Worm (Caenorhabditis elegans) whole organism, L1 larva: Measurements from ENCODE around the gene C09E8.1.
A peak's percentile ranks its signal among the peaks of the same experiment; 100 is the strongest.

ENCODE experiments used
- alr-1 ChIP-seq: fragments of 200-800 bp; sonication (Bioruptor generic); optimal IDR thresholded peaks from 2 replicates; lab custom pipeline; 2018; ENCODE audit warnings: borderline replicate concordance, mild to moderate bottlenecking, missing genetic modification characterization, missing compliant biosample characterization
- ama-1 ChIP-seq: fragments of 150-350 bp; optimal IDR thresholded peaks from 2 replicates; lab custom pipeline; 2014
- ceh-8 ChIP-seq: fragments of 200-800 bp; sonication (Bioruptor generic); optimal IDR thresholded peaks from 2 replicates; lab custom pipeline; 2018; ENCODE audit warnings: mild to moderate bottlenecking, missing genetic modification characterization, moderate library complexity, missing compliant biosample characterization
- fkh-10 ChIP-seq: sonication (generic microtip); optimal IDR thresholded peaks from 2 replicates; lab custom pipeline; 2017; ENCODE audit warnings: missing biosample characterization, missing genetic modification reagents, missing genetic modification characterization
- isw-1 ChIP-seq: fragments of 200-800 bp; sonication (Bioruptor generic); IDR thresholded peaks from 2 replicates; pipeline ENCODE4 v1.3.6; 2022; ENCODE audit warnings: missing genetic modification characterization, missing compliant biosample characterization
- lin-13 ChIP-seq: fragments of 150-350 bp; optimal IDR thresholded peaks from 2 replicates; lab custom pipeline; 2014; ENCODE audit warnings: missing biosample characterization, missing genetic modification reagents, missing genetic modification characterization
- lir-3 ChIP-seq: sonication (generic microtip); optimal IDR thresholded peaks from 2 replicates; lab custom pipeline; 2016; ENCODE audit warnings: mild to moderate bottlenecking, missing genetic modification characterization, moderate library complexity, missing compliant biosample characterization; ENCODE audit not compliant: poor library complexity
- nhr-19 ChIP-seq: fragments of 200-800 bp; sonication (Bioruptor generic); conservative IDR thresholded peaks from 2 replicates; pipeline ENCODE4 v1.3.6; 2022; ENCODE audit warnings: missing genetic modification characterization, missing compliant biosample characterization
- nhr-237 ChIP-seq: fragments of 150-350 bp; optimal IDR thresholded peaks from 2 replicates; lab custom pipeline; 2014; ENCODE audit warnings: missing biosample characterization, missing genetic modification characterization
- pag-3 ChIP-seq: sonication (generic microtip); optimal IDR thresholded peaks from 2 replicates; lab custom pipeline; 2017; ENCODE audit warnings: missing genetic modification characterization, mild to moderate bottlenecking, missing compliant biosample characterization, antibody characterized with exemption, borderline replicate concordance; ENCODE audit not compliant: insufficient read depth
- zag-1 ChIP-seq: fragments of 150-350 bp; optimal IDR thresholded peaks from 2 replicates; lab custom pipeline; 2014; ENCODE audit warnings: missing biosample characterization, missing genetic modification characterization
- ztf-11 ChIP-seq, 2 experiments: sonication (generic microtip); optimal IDR thresholded peaks; 2 replicates each; lab custom pipeline; 2016 to 2017; ENCODE audit warnings: missing genetic modification characterization in 2 of 2, missing biosample characterization in 1 of 2, missing compliant biosample characterization in 1 of 2

- TF ChIP-seq ama-1 (lab: Kevin White, UChicago) = no peak
- TF ChIP-seq ztf-11 (tag; optimal IDR thresholded peaks at IDR 0.05; lab: Kevin White, UChicago) = peak in 1 of 2 experiments; percentile 4
- peak; percentile 8 for TF ChIP-seq lir-3 (tag; lab: Kevin White, UChicago)
- no peak for TF ChIP-seq zag-1 (tag; lab: Kevin White, UChicago)
- TF ChIP-seq fkh-10 (GFP tag; lab: Kevin White, UChicago) = no peak
- TF ChIP-seq alr-1 (tag; lab: Kevin White, UChicago) = no peak
- no peak for TF ChIP-seq pag-3 (tag; lab: Kevin White, UChicago)
- no peak for TF ChIP-seq ceh-8
- TF ChIP-seq lin-13 (GFP tag; lab: Kevin White, UChicago) = peak; percentile 73
- no peak for TF ChIP-seq nhr-237
- TF ChIP-seq isw-1 = peak; percentile 22
- no peak for TF ChIP-seq nhr-19 (GFP tag; lab: Robert Waterston, UW)
These were observed 46.7 kb downstream of the C09E8.1 start for ce11 chrII:602969-603368.
